Worm (Caenorhabditis elegans): ENCODE results near the gene swsn-7.

DNA sequence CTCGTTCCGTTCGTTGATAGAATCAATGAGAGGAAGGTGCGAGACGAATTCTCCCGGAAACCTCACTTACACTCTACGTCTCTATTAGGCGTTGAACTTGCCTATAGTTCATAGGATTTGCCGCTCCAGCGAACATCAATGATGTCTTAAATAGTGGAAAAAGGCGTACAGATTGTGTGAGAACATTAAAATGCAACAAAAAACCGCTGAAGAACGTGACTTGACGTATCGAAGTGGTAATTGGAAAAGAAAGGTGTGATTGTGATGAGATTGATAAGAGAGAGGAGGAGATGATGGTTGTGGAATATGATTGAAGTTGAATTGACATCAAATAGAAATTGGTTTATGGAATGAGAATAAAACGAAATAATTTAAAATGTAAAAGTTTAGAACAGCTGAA, 6.4 kb upstream of the swsn-7 start:
- TF ChIP-seq egl-27 (tag; optimal IDR thresholded peaks at IDR 0.05): no peak
- TF ChIP-seq F13H6.1 (tag; optimal IDR thresholded peaks at IDR 0.05): no peak
- TF ChIP-seq nhr-237 (tag; optimal IDR thresholded peaks at IDR 0.05): no peak
- no peak for TF ChIP-seq nhr-23 (tag; optimal IDR thresholded peaks at IDR 0.05)
- no peak for TF ChIP-seq nhr-11 (tag; optimal IDR thresholded peaks at IDR 0.05)
- TF ChIP-seq ceh-16 (tag; optimal IDR thresholded peaks at IDR 0.05): no peak
- TF ChIP-seq lin-39 (tag; optimal IDR thresholded peaks at IDR 0.05): no peak
- TF ChIP-seq blmp-1 (tag; optimal IDR thresholded peaks at IDR 0.05; ENCODE audit: insufficient read depth): no peak
- no peak for TF ChIP-seq sem-4 (tag; optimal IDR thresholded peaks at IDR 0.05)
- TF ChIP-seq mab-5 (tag; optimal IDR thresholded peaks at IDR 0.05): no peak
- TF ChIP-seq ztf-11 (tag; optimal IDR thresholded peaks at IDR 0.05): no peak
- peak; percentile 46 for TF ChIP-seq fos-1 (tag; optimal IDR thresholded peaks at IDR 0.05)
- no peak for TF ChIP-seq lin-13 (GFP tag; optimal IDR thresholded peaks at IDR 0.05)
